Fruit fly (Drosophila melanogaster): ENCODE results near the gene CG9692.

Gene CG9692

dm6 chr3L:16673367-16674014 is 31.3 kb upstream of the CG9692 start, which contains the start of the genes zetaCOP and CG13032 (continued):
- TF ChIP-seq Mes4 (GFP tag; optimal IDR thresholded peaks at IDR 0.05) (no peak), Myb (GFP tag; optimal IDR thresholded peaks at IDR 0.05) (peak; percentile 94), gfzf (GFP tag; optimal IDR thresholded peaks at IDR 0.05) (peak; percentile 77), sima (GFP tag; optimal IDR thresholded peaks at IDR 0.05) (no peak), CG17912 (GFP tag; optimal IDR thresholded peaks at IDR 0.05) (no peak), phol (tag; optimal IDR thresholded peaks at IDR 0.05) (peak; percentile 2), gcm2 (GFP tag; optimal IDR thresholded peaks at IDR 0.05) (no peak), Lhr (GFP tag; optimal IDR thresholded peaks at IDR 0.05) (peak; percentile 37), trh (GFP tag; optimal IDR thresholded peaks at IDR 0.05) (no peak), lilli (GFP tag; optimal IDR thresholded peaks at IDR 0.05) (no peak), Spps (tag; optimal IDR thresholded peaks at IDR 0.05) (no peak), psq (GFP tag; optimal IDR thresholded peaks at IDR 0.05) (no peak), CG42726 (GFP tag; IDR thresholded peaks at IDR 0.05; ENCODE audit: partially characterized antibody) (no peak), bab2 (GFP tag; optimal IDR thresholded peaks at IDR 0.05) (no peak), CG9797 (GFP tag; optimal IDR thresholded peaks at IDR 0.05) (peak; percentile 58)

dm6 chr3L:16679492-16680120 is 25.2 kb upstream of the CG9692 start:
- peak; percentile 32; the same call in 1 of the 2 replicates for TF ChIP-seq CG4360 (GFP tag; IDR thresholded peaks at IDR 0.05)
- peak; percentile 58 for TF ChIP-seq CG11504 (tag; optimal IDR thresholded peaks at IDR 0.05)
- no peak for TF ChIP-seq GATAe (GFP tag; conservative IDR thresholded peaks at IDR 0.05)
- no peak for TF ChIP-seq CG8388 (GFP tag; optimal IDR thresholded peaks at IDR 0.05)
- no peak for TF ChIP-seq cwo (GFP tag; optimal IDR thresholded peaks at IDR 0.05)
- no peak for TF ChIP-seq Bgb (GFP tag; IDR thresholded peaks at IDR 0.05; ENCODE audit: partially characterized antibody)
- peak in 1 of 2 experiments; percentile 79 for TF ChIP-seq Dfd (GFP tag; optimal IDR thresholded peaks at IDR 0.05)
- TF ChIP-seq run (tag; optimal IDR thresholded peaks at IDR 0.05): no peak
- no peak for TF ChIP-seq CG2678 (tag; optimal IDR thresholded peaks at IDR 0.05)
- TF ChIP-seq Neu2 (GFP tag; optimal IDR thresholded peaks at IDR 0.05; ENCODE audit: borderline replicate concordance): peak; percentile 88

dm6 chr3L:16682371-16682770 is 22.4 kb upstream of the CG9692 start:
- TF ChIP-seq Sox102F (GFP tag; optimal IDR thresholded peaks at IDR 0.05): no peak
- TF ChIP-seq sug (tag; optimal IDR thresholded peaks at IDR 0.05): peak; percentile 37
- TF ChIP-seq grn (GFP tag; optimal IDR thresholded peaks at IDR 0.05): peak; percentile 17

dm6 chr3L:16683007-16683406 is 21.8 kb upstream of the CG9692 start:
- TF ChIP-seq Opbp (GFP tag; IDR thresholded peaks at IDR 0.05; ENCODE audit: partially characterized antibody): no peak
- TF ChIP-seq tx (GFP tag; optimal IDR thresholded peaks at IDR 0.05): no peak

- TF ChIP-seq unpg (GFP tag; optimal IDR thresholded peaks at IDR 0.05) (no peak), CG10321 (GFP tag; IDR thresholded peaks at IDR 0.05) (no peak), nom (GFP tag; optimal IDR thresholded peaks at IDR 0.05) (peak; percentile 52), CG2199 (GFP tag; IDR thresholded peaks at IDR 0.05) (no peak), CoRest (tag; optimal IDR thresholded peaks at IDR 0.05) (no peak), CG8359 (GFP tag; optimal IDR thresholded peaks at IDR 0.05; ENCODE audit: borderline replicate concordance) (no peak), eve (GFP tag; optimal IDR thresholded peaks at IDR 0.05) (peak in 1 of 2 experiments; percentile 48), Pdp1 (GFP tag; optimal IDR thresholded peaks at IDR 0.05) (peak in 1 of 2 experiments; percentile 54)
Observed at dm6 chr3L:16689491-16689890, 15.3 kb upstream of the CG9692 start.

Measured in whole organism, embryonic.